Worm (Caenorhabditis elegans): ENCODE measurements around the gene H35N09.2.

- no peak for TF ChIP-seq nhr-12 (tag; optimal IDR thresholded peaks at IDR 0.05)
- TF ChIP-seq ztf-11 (tag; optimal IDR thresholded peaks at IDR 0.05) = no peak
- TF ChIP-seq unc-62 (GFP tag; optimal IDR thresholded peaks at IDR 0.05) = no peak
- no peak for TF ChIP-seq ceh-43 (GFP tag; optimal IDR thresholded peaks at IDR 0.05)
- no peak for TF ChIP-seq nhr-237 (tag; optimal IDR thresholded peaks at IDR 0.05)
- TF ChIP-seq nhr-76 (tag; optimal IDR thresholded peaks at IDR 0.05) = no peak
- TF ChIP-seq snpc-4 (tag; optimal IDR thresholded peaks at IDR 0.05) = no peak
- TF ChIP-seq mep-1 (tag; optimal IDR thresholded peaks at IDR 0.05) = no peak
- no peak for TF ChIP-seq unc-39 (tag; optimal IDR thresholded peaks at IDR 0.05)
- TF ChIP-seq pha-4 (tag; optimal IDR thresholded peaks at IDR 0.05) = no peak
- TF ChIP-seq bed-3 (GFP tag; optimal IDR thresholded peaks at IDR 0.05) = no peak
Measured at ce11 chrX:8648582-8648981, 43.7 kb upstream of the H35N09.2 start.

Measured in whole organism, mixed stage, embryonic.